Fruit fly (Drosophila melanogaster) whole organism, embryonic: ENCODE results near the gene dally.

Experiments used
- Antp ChIP-seq: fragments of 200-800 bp; sonication (Bioruptor generic); optimal IDR thresholded peaks from 3 replicates; lab custom pipeline; 2016; ENCODE audit warnings: missing biosample characterization, missing genetic modification characterization
- CG12104 ChIP-seq: fragments of 200-800 bp; sonication (Bioruptor generic); optimal IDR thresholded peaks from 3 replicates; lab custom pipeline; 2016; ENCODE audit warnings: missing biosample characterization, missing genetic modification characterization
- CG12769 ChIP-seq: fragments of 200-800 bp; sonication (Bioruptor generic); optimal IDR thresholded peaks from 2 replicates; lab custom pipeline; 2019; ENCODE audit warnings: missing biosample characterization, mild to moderate bottlenecking, missing genetic modification characterization, moderate library complexity
- CG17186 ChIP-seq: fragments of 200-800 bp; sonication (Bioruptor generic); optimal IDR thresholded peaks from 3 replicates; lab custom pipeline; 2017; ENCODE audit warnings: missing biosample characterization, missing genetic modification reagents, missing genetic modification characterization
- CG18262 ChIP-seq: fragments of 200-800 bp; optimal IDR thresholded peaks from 3 replicates; lab custom pipeline; 2019; ENCODE audit warnings: missing biosample characterization, mild to moderate bottlenecking, missing genetic modification characterization, moderate library complexity
- CG18764 ChIP-seq: fragments of 200-800 bp; sonication (Bioruptor generic); optimal IDR thresholded peaks from 3 replicates; lab custom pipeline; 2016; ENCODE audit warnings: missing biosample characterization, missing genetic modification characterization
- CG2129 ChIP-seq: fragments of 200-800 bp; sonication (Bioruptor generic); IDR thresholded peaks from 2 replicates; pipeline ENCODE4 v1.3.6; 2022; ENCODE audit warnings: missing biosample characterization, missing genetic modification characterization; ENCODE audit not compliant: partially characterized antibody
- CG32772 ChIP-seq: fragments of 200-800 bp; sonication (Bioruptor generic); IDR thresholded peaks from 2 replicates; pipeline ENCODE4 v1.3.6; 2022; ENCODE audit warnings: missing biosample characterization, missing genetic modification characterization
- CG3407 ChIP-seq: fragments of 200-800 bp; sonication (Bioruptor generic); optimal IDR thresholded peaks from 2 replicates; lab custom pipeline; 2018; ENCODE audit warnings: missing biosample characterization, mild to moderate bottlenecking, missing genetic modification characterization
- CG34224 ChIP-seq: fragments of 200-800 bp; sonication (Bioruptor generic); IDR thresholded peaks from 3 replicates; pipeline ENCODE4 v1.3.6; 2022; ENCODE audit warnings: missing biosample characterization, missing genetic modification characterization; ENCODE audit not compliant: partially characterized antibody
- CG42726 ChIP-seq: fragments of 200-800 bp; sonication (Bioruptor generic); IDR thresholded peaks from 2 replicates; pipeline ENCODE4 v1.3.6; 2022; ENCODE audit warnings: missing biosample characterization, missing genetic modification characterization; ENCODE audit not compliant: partially characterized antibody
- CG4282 ChIP-seq: fragments of 200-800 bp; sonication (Bioruptor generic); optimal IDR thresholded peaks from 2 replicates; lab custom pipeline; 2016; ENCODE audit warnings: missing biosample characterization, missing genetic modification characterization
- CG5180 ChIP-seq: fragments of 200-800 bp; sonication (Bioruptor generic); optimal IDR thresholded peaks from 3 replicates; lab custom pipeline; 2017; ENCODE audit warnings: missing biosample characterization, missing genetic modification characterization, mild to moderate bottlenecking, moderate library complexity, missing genetic modification reagents
- CG7963 ChIP-seq: fragments of 200-800 bp; sonication (Bioruptor generic); IDR thresholded peaks from 3 replicates; pipeline ENCODE4 v1.3.6; 2022; ENCODE audit warnings: missing biosample characterization, missing genetic modification characterization; ENCODE audit not compliant: partially characterized antibody
- CG9609 ChIP-seq: fragments of 200-800 bp; sonication (Bioruptor generic); optimal IDR thresholded peaks from 3 replicates; lab custom pipeline; 2016; ENCODE audit warnings: missing biosample characterization, missing genetic modification characterization
- CG9817 ChIP-seq: fragments of 200-800 bp; sonication (Bioruptor generic); optimal IDR thresholded peaks from 2 replicates; lab custom pipeline; 2018; ENCODE audit warnings: missing biosample characterization, mild to moderate bottlenecking, missing genetic modification characterization, moderate library complexity
- CG9876 ChIP-seq: fragments of 200-800 bp; sonication (Bioruptor generic); optimal IDR thresholded peaks from 2 replicates; lab custom pipeline; 2016; ENCODE audit warnings: missing biosample characterization, missing genetic modification characterization
- ERR ChIP-seq: fragments of 200-800 bp; sonication (Bioruptor generic); optimal IDR thresholded peaks from 2 replicates; lab custom pipeline; 2016; ENCODE audit warnings: missing biosample characterization, missing genetic modification characterization
- Gsc ChIP-seq: fragments of 200-800 bp; sonication (Bioruptor generic); IDR thresholded peaks from 2 replicates; pipeline ENCODE4 v1.3.6; 2022; ENCODE audit warnings: missing biosample characterization, missing genetic modification characterization
- Hr51 ChIP-seq, 2 experiments: fragments of 200-800 bp; sonication (Bioruptor generic); optimal IDR thresholded peaks; 2 replicates in 1 of 2; 3 replicates in 1 of 2; lab custom pipeline; 2016 to 2018; ENCODE audit warnings: missing biosample characterization in 2 of 2, missing genetic modification characterization in 2 of 2, mild to moderate bottlenecking in 1 of 2, moderate library complexity in 1 of 2
- Jarid2 ChIP-seq: fragments of 200-800 bp; sonication (Bioruptor generic); optimal IDR thresholded peaks from 3 replicates; lab custom pipeline; 2017; ENCODE audit warnings: mild to moderate bottlenecking, missing biosample characterization, missing genetic modification reagents, missing genetic modification characterization
- Kr ChIP-seq: fragments of 200-800 bp; sonication (Bioruptor generic); optimal IDR thresholded peaks from 2 replicates; lab custom pipeline; 2017; ENCODE audit warnings: missing biosample characterization, mild to moderate bottlenecking, missing genetic modification characterization
- Med ChIP-seq: fragments of 200-800 bp; sonication (Bioruptor generic); peaks from one replicate; lab custom pipeline; 2016; ENCODE audit warnings: missing biosample characterization, missing genetic modification characterization, mild to moderate bottlenecking, inconsistent platforms, moderate library complexity
- Pdp1 ChIP-seq, 2 experiments: fragments of 200-800 bp; sonication (Bioruptor generic); optimal IDR thresholded peaks; 3 replicates each; lab custom pipeline; 2016; ENCODE audit warnings: missing biosample characterization in 2 of 2, missing genetic modification characterization in 2 of 2, mild to moderate bottlenecking in 1 of 2, moderate library complexity in 1 of 2
- Taf1 ChIP-seq: fragments of 200-800 bp; sonication (Bioruptor generic); IDR thresholded peaks from 2 replicates; pipeline ENCODE4 v1.3.6; 2022; ENCODE audit warnings: missing biosample characterization, missing genetic modification characterization
- abd-A ChIP-seq: fragments of 200-800 bp; sonication (Bioruptor generic); optimal IDR thresholded peaks from 3 replicates; lab custom pipeline; 2019; ENCODE audit warnings: missing biosample characterization, mild to moderate bottlenecking, missing genetic modification characterization, moderate library complexity
- cwo ChIP-seq: fragments of 200-800 bp; sonication (Bioruptor generic); optimal IDR thresholded peaks from 3 replicates; lab custom pipeline; 2017; ENCODE audit warnings: missing biosample characterization, missing genetic modification characterization, mild to moderate bottlenecking, moderate library complexity, missing genetic modification reagents
- dimm ChIP-seq: fragments of 200-800 bp; sonication (Bioruptor generic); IDR thresholded peaks from 2 replicates; pipeline ENCODE4 v1.3.6; 2022; ENCODE audit warnings: missing biosample characterization, missing genetic modification characterization
- en ChIP-seq: fragments of 200-800 bp; sonication (Bioruptor generic); optimal IDR thresholded peaks from 2 replicates; lab custom pipeline; 2016; ENCODE audit warnings: missing biosample characterization, missing genetic modification characterization
- inv ChIP-seq: fragments of 200-800 bp; sonication (Bioruptor generic); IDR thresholded peaks from 2 replicates; pipeline ENCODE4 v1.3.6; 2022; ENCODE audit warnings: missing biosample characterization, missing genetic modification characterization; ENCODE audit not compliant: partially characterized antibody
- nom ChIP-seq: fragments of 200-800 bp; sonication (Bioruptor generic); optimal IDR thresholded peaks from 2 replicates; lab custom pipeline; 2017; ENCODE audit warnings: missing biosample characterization, missing genetic modification characterization, mild to moderate bottlenecking, moderate library complexity, missing genetic modification reagents
- onecut ChIP-seq: fragments of 200-800 bp; sonication (Bioruptor generic); IDR thresholded peaks from 2 replicates; pipeline ENCODE4 v1.3.6; 2022; ENCODE audit warnings: missing biosample characterization, missing genetic modification characterization
- pzg ChIP-seq: fragments of 200-800 bp; sonication (Bioruptor generic); optimal IDR thresholded peaks from 3 replicates; lab custom pipeline; 2018; ENCODE audit warnings: missing biosample characterization, mild to moderate bottlenecking, missing genetic modification characterization, moderate library complexity
- slbo ChIP-seq: fragments of 200-800 bp; sonication (Bioruptor generic); IDR thresholded peaks from 2 replicates; pipeline ENCODE4 v1.3.6; 2022; ENCODE audit warnings: missing biosample characterization, missing genetic modification characterization
- so ChIP-seq: fragments of 200-800 bp; sonication (Bioruptor generic); IDR thresholded peaks from 3 replicates; pipeline ENCODE4 v1.3.6; 2022; ENCODE audit warnings: missing biosample characterization, missing genetic modification characterization
- stc ChIP-seq: fragments of 200-800 bp; sonication (Bioruptor generic); IDR thresholded peaks from 2 replicates; pipeline ENCODE4 v1.3.6; 2022; ENCODE audit warnings: missing biosample characterization, missing genetic modification characterization
- sug ChIP-seq: fragments of 200-800 bp; optimal IDR thresholded peaks from 2 replicates; lab custom pipeline; 2019; ENCODE audit warnings: missing biosample characterization, mild to moderate bottlenecking, missing genetic modification characterization, moderate library complexity
- tup ChIP-seq: fragments of 200-800 bp; sonication (Bioruptor generic); optimal IDR thresholded peaks from 2 replicates; lab custom pipeline; 2016; ENCODE audit warnings: missing biosample characterization, mild to moderate bottlenecking, missing genetic modification characterization, moderate library complexity
- wor ChIP-seq: fragments of 200-800 bp; sonication (Bioruptor generic); IDR thresholded peaks from 2 replicates; pipeline ENCODE4 v1.3.6; 2022; ENCODE audit warnings: missing biosample characterization, missing genetic modification characterization

Gene dally

DNA sequence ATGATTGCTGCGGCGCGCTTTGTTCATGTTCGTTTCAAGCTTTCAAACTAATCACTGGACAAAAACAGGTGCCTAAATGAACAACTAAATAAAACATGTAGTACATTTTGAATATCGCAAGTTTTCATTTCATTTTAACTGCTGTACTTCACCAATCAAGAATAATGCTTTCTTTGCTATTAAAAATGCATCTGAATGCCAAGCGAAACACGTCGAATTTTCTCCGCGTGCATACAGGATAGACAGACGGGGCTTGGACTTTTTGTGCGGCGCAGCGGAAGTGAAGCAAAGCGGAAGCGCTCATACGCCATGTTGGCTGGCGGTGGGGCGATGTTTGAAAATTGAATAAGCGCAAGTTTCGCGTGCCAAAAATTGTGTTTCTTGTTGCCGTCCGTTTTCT, 26.1 kb downstream of the dally start (continued):
- no peak for TF ChIP-seq en (GFP tag; lab: Kevin White, UChicago)
- no peak for TF ChIP-seq Kr (GFP tag; lab: Kevin White, UChicago)
- TF ChIP-seq CG5180 (GFP tag; lab: Kevin White, UChicago), result no peak
- TF ChIP-seq tup, result no peak
- TF ChIP-seq CG7963 (GFP tag; lab: Robert Waterston, UW), result no peak
- TF ChIP-seq CG2129, result no peak
- peak; percentile 12 for TF ChIP-seq CG9609 (GFP tag; lab: Kevin White, UChicago)
- TF ChIP-seq sug, result no peak
- TF ChIP-seq ERR (GFP tag; lab: Kevin White, UChicago), result no peak
- TF ChIP-seq nom (GFP tag; lab: Kevin White, UChicago), result no peak
- no peak for TF ChIP-seq CG42726 (GFP tag; lab: Robert Waterston, UW)
- TF ChIP-seq dimm, result no peak
- TF ChIP-seq Taf1 (GFP tag; lab: Robert Waterston, UW), result no peak
- TF ChIP-seq pzg (GFP tag; lab: Kevin White, UChicago), result no peak
- TF ChIP-seq CG17186 (GFP tag; lab: Kevin White, UChicago), result no peak
- no peak for TF ChIP-seq CG12104 (GFP tag; lab: Kevin White, UChicago)
- TF ChIP-seq abd-A (tag; lab: Kevin White, UChicago), result no peak
- TF ChIP-seq wor (GFP tag; lab: Robert Waterston, UW), result no peak; the same call in 1 of the 2 replicates
- peak; percentile 73 for TF ChIP-seq Med (GFP tag; lab: Kevin White, UChicago)
- no peak for TF ChIP-seq Hr51 (GFP tag; optimal IDR thresholded peaks at IDR 0.05; lab: Kevin White, UChicago)
- TF ChIP-seq onecut (GFP tag; lab: Robert Waterston, UW), result no peak
- no peak for TF ChIP-seq CG3407 (GFP tag; lab: Kevin White, UChicago)
- peak; percentile 2 for TF ChIP-seq cwo (GFP tag; lab: Kevin White, UChicago)
- no peak for TF ChIP-seq Gsc (GFP tag; lab: Robert Waterston, UW)
- no peak for TF ChIP-seq Jarid2 (GFP tag; lab: Kevin White, UChicago)
- peak; percentile 50 for TF ChIP-seq CG32772 (GFP tag; lab: Robert Waterston, UW)
- no peak for TF ChIP-seq CG9817 (tag; lab: Kevin White, UChicago)
- TF ChIP-seq CG9876, result no peak
- no peak for TF ChIP-seq CG4282 (GFP tag; lab: Kevin White, UChicago)
- TF ChIP-seq Antp (GFP tag; lab: Kevin White, UChicago), result peak; percentile 6
- no peak for TF ChIP-seq CG18764

DNA sequence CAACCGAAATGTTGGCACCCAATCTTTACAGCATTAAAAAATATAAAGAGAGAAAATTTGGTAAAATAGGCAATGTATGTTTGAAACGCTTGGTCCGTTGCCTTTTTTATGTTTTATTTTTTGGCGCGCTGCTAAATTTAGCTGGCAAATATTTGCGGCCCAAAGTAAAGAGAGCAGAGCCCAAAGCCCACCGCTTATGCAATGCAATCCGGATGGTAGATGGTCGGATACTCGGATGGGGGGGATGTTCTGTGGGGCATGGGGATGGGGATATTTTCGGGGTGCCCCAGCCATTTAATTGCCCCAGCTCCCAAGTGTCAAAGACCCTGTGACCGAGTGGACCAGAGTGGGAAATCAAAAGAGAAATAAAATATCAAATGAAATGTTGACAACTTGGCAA, 28.0 kb downstream of the dally start:
- TF ChIP-seq so (GFP tag; lab: Robert Waterston, UW) (0 out of 3 replicates have a peak, but pooled peaks have one; percentile 27), Pdp1 (GFP tag; optimal IDR thresholded peaks at IDR 0.05; lab: Kevin White, UChicago) (peak in 1 of 2 experiments; percentile 78), slbo (0 out of 2 replicates have a peak, but pooled peaks have one; percentile 3), inv (GFP tag; lab: Robert Waterston, UW) (no peak), CG18262 (tag; lab: Kevin White, UChicago) (no peak), stc (GFP tag; lab: Robert Waterston, UW) (0 out of 2 replicates have a peak, but pooled peaks have one; percentile 29), CG34224 (no peak), CG12769 (peak; percentile 60), Med (GFP tag; lab: Kevin White, UChicago) (peak; percentile 9)
